Worm (Caenorhabditis elegans) whole organism, late embryonic: Measurements from ENCODE around the gene fbxa-156.
"Not testable (repeated sequence)": the region's sequence is repeated elsewhere in the genome, so short reads cannot be mapped to it uniquely, and the experiment has no call there.

Source experiments
- C08G9.2 ChIP-seq: sonication (generic microtip); optimal IDR thresholded peaks from 2 replicates; lab custom pipeline; 2016; ENCODE audit warnings: mild to moderate bottlenecking, missing genetic modification characterization, moderate library complexity, missing compliant biosample characterization
- Y22D7AL.16 ChIP-seq: sonication (generic microtip); optimal IDR thresholded peaks from 2 replicates; lab custom pipeline; 2016; ENCODE audit warnings: missing genetic modification characterization, missing compliant biosample characterization
- ahr-1 ChIP-seq: sonication (generic microtip); optimal IDR thresholded peaks from 2 replicates; lab custom pipeline; 2016; ENCODE audit warnings: missing genetic modification characterization, missing compliant biosample characterization
- ceh-18 ChIP-seq: sonication (generic microtip); optimal IDR thresholded peaks from 2 replicates; lab custom pipeline; 2016; ENCODE audit warnings: missing genetic modification characterization, missing compliant biosample characterization
- ceh-24 ChIP-seq: sonication (generic microtip); optimal IDR thresholded peaks from 2 replicates; lab custom pipeline; 2016; ENCODE audit warnings: mild to moderate bottlenecking, missing genetic modification characterization, missing compliant biosample characterization
- ceh-30 ChIP-seq: fragments of 150-350 bp; optimal IDR thresholded peaks from 2 replicates; lab custom pipeline; 2014; ENCODE audit warnings: missing biosample characterization, missing genetic modification characterization
- ceh-34 ChIP-seq: sonication (generic microtip); optimal IDR thresholded peaks from 2 replicates; lab custom pipeline; 2016; ENCODE audit warnings: mild to moderate bottlenecking, missing genetic modification characterization, missing compliant biosample characterization
- ceh-45 ChIP-seq: fragments of 200-800 bp; sonication (Bioruptor generic); IDR thresholded peaks from 2 replicates; pipeline ENCODE4 v1.3.6; 2022; ENCODE audit warnings: missing genetic modification reagents, missing genetic modification characterization, missing compliant biosample characterization
- ceh-9 ChIP-seq: sonication (generic microtip); optimal IDR thresholded peaks from 2 replicates; lab custom pipeline; 2016; ENCODE audit warnings: mild to moderate bottlenecking, missing genetic modification characterization, inconsistent platforms, missing compliant biosample characterization
- ets-4 ChIP-seq: sonication (generic microtip); optimal IDR thresholded peaks from 2 replicates; lab custom pipeline; 2016; ENCODE audit warnings: missing genetic modification characterization, missing compliant biosample characterization
- eyg-1 ChIP-seq: sonication (generic microtip); optimal IDR thresholded peaks from 2 replicates; lab custom pipeline; 2016; ENCODE audit warnings: missing genotype, missing genetic modification characterization, missing compliant biosample characterization
- fax-1 ChIP-seq: sonication (generic microtip); optimal IDR thresholded peaks from 2 replicates; lab custom pipeline; 2016; ENCODE audit warnings: missing genotype, missing genetic modification characterization, missing compliant biosample characterization
- hlh-30 ChIP-seq: sonication (generic microtip); optimal IDR thresholded peaks from 2 replicates; lab custom pipeline; 2017; ENCODE audit warnings: antibody characterized with exemption, missing genetic modification characterization, missing compliant biosample characterization; ENCODE audit not compliant: insufficient read depth
- hlh-8 ChIP-seq: sonication (generic microtip); optimal IDR thresholded peaks from 2 replicates; lab custom pipeline; 2016; ENCODE audit warnings: missing genotype, missing genetic modification characterization, missing compliant biosample characterization
- lin-11 ChIP-seq: fragments of 200-800 bp; sonication (Bioruptor generic); optimal IDR thresholded peaks from 2 replicates; lab custom pipeline; 2018; ENCODE audit warnings: mild to moderate bottlenecking, missing genetic modification characterization, missing compliant biosample characterization
- madf-2 ChIP-seq: sonication (generic microtip); optimal IDR thresholded peaks from 2 replicates; lab custom pipeline; 2017; ENCODE audit warnings: missing genetic modification characterization, missing compliant biosample characterization
- nhr-11 ChIP-seq: fragments of 150-350 bp; optimal IDR thresholded peaks from 2 replicates; lab custom pipeline; 2014; ENCODE audit warnings: missing biosample characterization, missing genetic modification characterization
- nhr-232 ChIP-seq: sonication (generic microtip); optimal IDR thresholded peaks from 2 replicates; lab custom pipeline; 2016; ENCODE audit warnings: missing genetic modification characterization, missing compliant biosample characterization
- pat-9 ChIP-seq: fragments of 200-800 bp; sonication (Bioruptor generic); optimal IDR thresholded peaks from 2 replicates; lab custom pipeline; 2018; ENCODE audit warnings: mild to moderate bottlenecking, missing genetic modification characterization, moderate library complexity, missing compliant biosample characterization
- pha-2 ChIP-seq: sonication (generic microtip); optimal IDR thresholded peaks from 2 replicates; lab custom pipeline; 2017; ENCODE audit warnings: mild to moderate bottlenecking, missing genetic modification characterization, missing compliant biosample characterization
- pqm-1 ChIP-seq: sonication (generic microtip); optimal IDR thresholded peaks from 2 replicates; lab custom pipeline; 2016; ENCODE audit warnings: missing genetic modification characterization, missing compliant biosample characterization
- pros-1 ChIP-seq: fragments of 150-350 bp; optimal IDR thresholded peaks from 2 replicates; lab custom pipeline; 2014; ENCODE audit warnings: missing biosample characterization, missing genetic modification reagents, missing genetic modification characterization
- ref-2 ChIP-seq: sonication (generic microtip); optimal IDR thresholded peaks from 2 replicates; lab custom pipeline; 2016; ENCODE audit warnings: missing genetic modification characterization, missing compliant biosample characterization
- sox-4 ChIP-seq: sonication (generic microtip); optimal IDR thresholded peaks from 2 replicates; lab custom pipeline; 2017; ENCODE audit warnings: mild to moderate bottlenecking, missing genetic modification characterization, inconsistent platforms, missing compliant biosample characterization
- tbx-7 ChIP-seq: sonication (generic microtip); optimal IDR thresholded peaks from 2 replicates; lab custom pipeline; 2016; ENCODE audit warnings: missing genotype, missing genetic modification characterization, missing compliant biosample characterization
- ttx-3 ChIP-seq: sonication (generic microtip); optimal IDR thresholded peaks from 2 replicates; lab custom pipeline; 2016; ENCODE audit warnings: missing genetic modification reagents, missing genetic modification characterization, missing compliant biosample characterization
- unc-42 ChIP-seq: sonication (generic microtip); optimal IDR thresholded peaks from 2 replicates; lab custom pipeline; 2016; ENCODE audit warnings: missing genotype, missing genetic modification characterization, missing compliant biosample characterization
- unc-86 ChIP-seq: sonication (generic microtip); optimal IDR thresholded peaks from 2 replicates; lab custom pipeline; 2016; ENCODE audit warnings: missing genetic modification characterization, missing compliant biosample characterization
- zip-5 ChIP-seq: sonication (generic microtip); optimal IDR thresholded peaks from 2 replicates; lab custom pipeline; 2016; ENCODE audit warnings: missing genetic modification characterization, missing compliant biosample characterization
- ztf-16 ChIP-seq: sonication (generic microtip); optimal IDR thresholded peaks from 2 replicates; lab custom pipeline; 2017; ENCODE audit warnings: missing genetic modification characterization, missing compliant biosample characterization

fbxa-156 gene

DNA sequence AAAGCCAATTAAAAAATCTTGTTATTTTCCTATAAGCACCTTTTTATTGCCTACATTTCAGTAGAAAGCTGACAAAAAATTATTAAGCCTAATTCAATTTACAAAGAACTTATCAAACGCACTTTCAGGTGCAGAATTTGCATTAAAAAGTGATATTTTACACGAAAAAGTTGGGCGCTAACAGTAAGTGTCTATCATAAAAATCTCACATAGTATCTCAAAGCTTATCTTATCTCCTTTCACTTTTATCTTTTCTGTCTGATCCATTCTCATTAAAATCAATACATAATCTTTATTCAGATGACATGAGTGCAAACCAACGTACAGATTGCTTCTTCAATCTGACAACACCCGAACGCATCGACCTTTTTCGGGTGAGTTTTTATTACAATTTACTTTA, 13.4 kb upstream of the fbxa-156 start, which contains the start of gene dcar-1:
TSS of gene dcar-1 (plus strand) at position 301 of the 400 bp plus-strand sequence.
- TF ChIP-seq ets-4 (tag; lab: Kevin White, UChicago) = no peak
- TF ChIP-seq ceh-45 (GFP tag; lab: Robert Waterston, UW) = no peak
- no peak for TF ChIP-seq hlh-8 (tag; lab: Kevin White, UChicago)
- no peak for TF ChIP-seq ahr-1
- TF ChIP-seq unc-42 (tag; lab: Kevin White, UChicago) = no peak

DNA sequence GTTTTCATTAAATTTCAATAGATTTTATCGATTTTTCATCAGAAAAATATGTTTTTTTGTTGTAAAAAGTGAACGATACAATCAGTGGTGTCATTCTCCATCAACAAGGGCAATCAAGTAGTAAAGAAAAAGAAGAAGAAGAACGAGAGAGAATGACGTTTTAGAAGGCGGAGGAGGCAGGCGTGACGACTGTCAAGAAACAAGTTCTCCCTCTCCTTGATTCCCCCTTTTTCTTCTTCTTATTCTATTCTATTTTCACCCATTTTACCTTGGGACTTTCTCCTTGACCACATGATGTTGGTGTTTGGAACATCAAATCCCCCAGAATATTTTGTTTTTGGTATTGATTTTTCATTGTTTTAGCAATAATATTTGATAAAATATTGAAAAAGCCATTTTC, 9.2 kb upstream of the fbxa-156 start:
- TF ChIP-seq unc-86 (no peak), ref-2 (tag; lab: Kevin White, UChicago) (no peak), pat-9 (tag; lab: Kevin White, UChicago) (no peak), pha-2 (tag; lab: Kevin White, UChicago) (no peak), lin-11 (tag; lab: Kevin White, UChicago) (no peak), hlh-30 (tag; lab: Kevin White, UChicago) (no peak), ceh-34 (tag; lab: Kevin White, UChicago) (no peak), nhr-232 (tag; lab: Kevin White, UChicago) (no peak), ztf-16 (no peak), unc-42 (tag; lab: Kevin White, UChicago) (no peak), sox-4 (no peak)

DNA sequence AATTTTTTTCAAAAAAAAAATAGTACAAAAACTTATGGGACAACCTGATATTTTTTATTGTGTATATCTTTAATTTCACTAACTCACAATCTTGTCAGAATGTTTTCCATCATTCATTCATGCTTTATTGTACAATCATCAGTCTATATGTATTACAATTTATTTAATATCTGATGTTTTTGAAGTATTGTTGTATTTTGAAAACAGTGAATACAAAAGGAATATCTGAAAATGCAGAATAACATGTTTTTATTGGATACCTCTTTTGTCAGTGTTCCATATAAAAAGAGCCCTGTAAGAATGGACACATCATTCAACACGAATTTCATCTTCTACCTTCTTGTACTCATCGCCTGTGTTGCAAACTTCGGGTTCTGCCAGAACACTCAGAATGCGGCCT, 7.2 kb upstream of the fbxa-156 start, which contains the start of gene C06H5.14:
TSS of gene C06H5.14 (plus strand) at position 301 of the 400 bp plus-strand sequence.
- not testable (repeated sequence) for TF ChIP-seq lin-11, fax-1, zip-5 (tag; lab: Kevin White, UChicago)

ce11 chrV:17899503-17899902, 2.9 kb upstream of the fbxa-156 start, which contains the start of gene fbxa-157:
Gene fbxa-157, plus strand, starts transcription at chrV:17899803.
- no peak for TF ChIP-seq pros-1 (tag; lab: Kevin White, UChicago)
- no peak for TF ChIP-seq pqm-1 (tag; lab: Kevin White, UChicago)
- TF ChIP-seq ttx-3 (tag; lab: Kevin White, UChicago) = no peak
- no peak for TF ChIP-seq ceh-9 (tag; lab: Kevin White, UChicago)
- no peak for TF ChIP-seq ceh-18 (tag; lab: Kevin White, UChicago)
- TF ChIP-seq tbx-7 (tag; lab: Kevin White, UChicago) = no peak
- no peak for TF ChIP-seq C08G9.2 (tag; lab: Kevin White, UChicago)
- no peak for TF ChIP-seq unc-86
- TF ChIP-seq Y22D7AL.16 = no peak
- no peak for TF ChIP-seq eyg-1 (tag; lab: Kevin White, UChicago)
- no peak for TF ChIP-seq nhr-11 (tag; lab: Kevin White, UChicago)
- no peak for TF ChIP-seq hlh-8 (tag; lab: Kevin White, UChicago)
- TF ChIP-seq unc-42 (tag; lab: Kevin White, UChicago) = no peak
- TF ChIP-seq ztf-16 = no peak

ce11 chrV:17897646-17898045, 1.1 kb upstream of the fbxa-156 start, which contains the start of gene C06H5.13:
Gene C06H5.13, minus strand, starts transcription at chrV:17897746.
- not testable (repeated sequence) for TF ChIP-seq pros-1, tbx-7, ceh-24 (tag; lab: Kevin White, UChicago)

DNA sequence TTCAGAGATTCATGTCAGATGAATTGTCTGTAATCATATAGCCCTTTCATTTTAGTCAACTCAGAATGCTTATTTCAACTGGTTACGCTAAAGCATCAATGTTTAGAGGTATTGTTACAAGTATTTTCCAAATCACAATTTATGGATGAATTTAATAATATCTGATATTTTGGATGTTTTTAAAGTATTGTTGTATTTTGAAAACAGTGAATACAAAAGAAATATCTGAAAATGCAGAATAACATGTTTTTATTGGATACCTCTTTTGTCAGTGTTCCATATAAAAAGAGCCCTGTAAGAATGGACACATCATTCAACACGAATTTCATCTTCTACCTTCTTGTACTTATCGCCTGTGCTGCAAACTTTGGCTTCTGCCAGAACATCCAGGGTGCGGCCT, 2.1 kb downstream of the fbxa-156 start, which contains the start of gene C06H5.12:
TSS of gene C06H5.12 (plus strand) at position 301 of the 400 bp plus-strand sequence.
- TF ChIP-seq madf-2; ttx-3 (tag; lab: Kevin White, UChicago); ceh-30: not testable (repeated sequence)
